Fruit fly (Drosophila melanogaster): Measurements from ENCODE around the gene CG13116.

The CG13116 gene

DNA sequence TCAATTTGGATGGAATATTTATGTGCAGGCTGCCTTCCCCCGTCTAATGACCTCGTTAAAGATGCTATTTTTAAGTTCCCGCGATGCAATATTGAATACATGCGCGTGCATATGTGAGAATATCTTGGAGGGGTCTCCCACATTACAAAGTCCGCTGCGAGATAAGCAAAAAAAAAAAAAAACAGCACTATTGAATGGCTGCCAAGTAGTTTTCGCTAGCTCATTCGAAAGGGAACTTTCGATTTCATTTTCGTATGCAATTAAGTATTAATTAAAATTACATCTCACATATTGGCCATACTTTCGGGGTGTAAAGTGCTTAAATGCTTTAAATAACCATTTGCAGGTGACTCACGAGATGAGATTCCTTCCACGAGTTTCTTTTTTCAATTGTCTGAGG is 22.6 kb upstream of the CG13116 start:
- no peak for TF ChIP-seq pan (optimal IDR thresholded peaks at IDR 0.05)
- no peak for TF ChIP-seq Sp1 (GFP tag; optimal IDR thresholded peaks at IDR 0.05)
- no peak for TF ChIP-seq jim (GFP tag; optimal IDR thresholded peaks at IDR 0.05)
- TF ChIP-seq ey (GFP tag; optimal IDR thresholded peaks at IDR 0.05), result no peak
- no peak for TF ChIP-seq brk (GFP tag; optimal IDR thresholded peaks at IDR 0.05)
- TF ChIP-seq dl (GFP tag; optimal IDR thresholded peaks at IDR 0.05; ENCODE audit: insufficient read depth in 1 of 2, partially characterized antibody in 2 of 2), result no peak
- TF ChIP-seq Rel (GFP tag; optimal IDR thresholded peaks at IDR 0.05), result no peak
- no peak for TF ChIP-seq Rel (tag; optimal IDR thresholded peaks at IDR 0.05)
- TF ChIP-seq psq (GFP tag; optimal IDR thresholded peaks at IDR 0.05), result no peak
- TF ChIP-seq CrebA (GFP tag; optimal IDR thresholded peaks at IDR 0.05; ENCODE audit: borderline replicate concordance), result no peak
- TF ChIP-seq woc (GFP tag; optimal IDR thresholded peaks at IDR 0.05), result no peak
- no peak for TF ChIP-seq tai (GFP tag; optimal IDR thresholded peaks at IDR 0.05)
- no peak for TF ChIP-seq dsf (GFP tag; optimal IDR thresholded peaks at IDR 0.05; ENCODE audit: borderline replicate concordance)
- no peak for TF ChIP-seq Mio (GFP tag; optimal IDR thresholded peaks at IDR 0.05)
- no peak for TF ChIP-seq Hnf4 (GFP tag; optimal IDR thresholded peaks at IDR 0.05)
- TF ChIP-seq Vsx2 (GFP tag; optimal IDR thresholded peaks at IDR 0.05; ENCODE audit: partially characterized antibody), result no peak
- TF ChIP-seq Jra (GFP tag; optimal IDR thresholded peaks at IDR 0.05), result no peak

DNA sequence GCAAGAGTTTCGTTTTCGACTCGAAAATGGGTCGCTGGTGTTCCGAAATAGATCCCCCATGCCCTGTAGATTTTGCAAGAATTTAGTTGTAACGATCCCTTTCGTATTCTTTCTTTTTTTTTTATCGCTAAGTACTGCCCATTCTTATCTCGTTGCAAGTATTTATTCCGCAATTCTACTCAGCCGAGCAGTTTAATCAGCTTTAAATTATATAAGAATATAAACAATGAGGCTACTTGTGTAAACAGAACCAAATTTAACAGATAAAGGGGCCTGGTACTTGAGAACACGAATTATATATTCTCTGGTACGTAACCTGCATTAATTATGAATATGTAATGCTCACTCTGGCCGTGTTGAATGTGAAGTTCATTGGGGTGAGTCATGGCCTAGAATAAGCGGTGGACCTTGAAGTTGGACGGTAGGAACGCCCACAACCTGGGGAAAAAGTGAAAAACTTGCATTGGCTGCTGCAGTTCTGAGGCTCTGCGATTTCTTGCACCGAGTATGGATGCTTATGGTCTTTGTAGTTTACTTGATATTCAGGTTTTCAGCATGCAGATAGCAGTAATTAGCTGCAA is 22.1 kb upstream of the CG13116 start:
- no peak for TF ChIP-seq foxo (GFP tag; optimal IDR thresholded peaks at IDR 0.05)
- TF ChIP-seq pan (optimal IDR thresholded peaks at IDR 0.05), result no peak
- TF ChIP-seq dl (GFP tag; optimal IDR thresholded peaks at IDR 0.05; ENCODE audit: insufficient read depth in 1 of 2, partially characterized antibody in 2 of 2), result no peak
- TF ChIP-seq OdsH (GFP tag; optimal IDR thresholded peaks at IDR 0.05), result no peak
- no peak for TF ChIP-seq tai (GFP tag; optimal IDR thresholded peaks at IDR 0.05)
- no peak for TF ChIP-seq N (GFP tag; optimal IDR thresholded peaks at IDR 0.05)
- no peak for TF ChIP-seq Hr78 (GFP tag; optimal IDR thresholded peaks at IDR 0.05)
- TF ChIP-seq Dif (GFP tag; optimal IDR thresholded peaks at IDR 0.05; ENCODE audit: partially characterized antibody), result no peak
- TF ChIP-seq rgr (GFP tag; optimal IDR thresholded peaks at IDR 0.05), result peak; percentile 32
- no peak for TF ChIP-seq woc (GFP tag; optimal IDR thresholded peaks at IDR 0.05)
- TF ChIP-seq HLH106 (tag; optimal IDR thresholded peaks at IDR 0.05), result no peak
- TF ChIP-seq Abd-B (GFP tag; optimal IDR thresholded peaks at IDR 0.05), result no peak
- TF ChIP-seq dsf (GFP tag; optimal IDR thresholded peaks at IDR 0.05; ENCODE audit: borderline replicate concordance), result no peak
- no peak for TF ChIP-seq GATAd (GFP tag; optimal IDR thresholded peaks at IDR 0.05)
- TF ChIP-seq CG9705 (GFP tag; optimal IDR thresholded peaks at IDR 0.05), result no peak
- no peak for TF ChIP-seq CrebA (GFP tag; optimal IDR thresholded peaks at IDR 0.05; ENCODE audit: borderline replicate concordance)
- TF ChIP-seq ey (GFP tag; optimal IDR thresholded peaks at IDR 0.05), result no peak
- TF ChIP-seq Jra (GFP tag; optimal IDR thresholded peaks at IDR 0.05), result no peak
- peak; percentile 9 for TF ChIP-seq fru (GFP tag; optimal IDR thresholded peaks at IDR 0.05)
- TF ChIP-seq Dfd (GFP tag; optimal IDR thresholded peaks at IDR 0.05), result no peak
- no peak for TF ChIP-seq sage (GFP tag; optimal IDR thresholded peaks at IDR 0.05)
- no peak for TF ChIP-seq dmrt93B (GFP tag; optimal IDR thresholded peaks at IDR 0.05)
- no peak for TF ChIP-seq psq (GFP tag; optimal IDR thresholded peaks at IDR 0.05)
- no peak for TF ChIP-seq Sp1 (GFP tag; optimal IDR thresholded peaks at IDR 0.05)
- no peak for TF ChIP-seq sv (GFP tag; optimal IDR thresholded peaks at IDR 0.05)
- no peak for TF ChIP-seq Hnf4 (GFP tag; optimal IDR thresholded peaks at IDR 0.05)
- TF ChIP-seq Myc (optimal IDR thresholded peaks at IDR 0.05), result no peak
- peak; percentile 35 for TF ChIP-seq brk (GFP tag; optimal IDR thresholded peaks at IDR 0.05)
- TF ChIP-seq h (GFP tag; optimal IDR thresholded peaks at IDR 0.05), result peak; percentile 47
- no peak for TF ChIP-seq lola (GFP tag; optimal IDR thresholded peaks at IDR 0.05)
- TF ChIP-seq br (GFP tag; optimal IDR thresholded peaks at IDR 0.05), result no peak
- no peak for TF ChIP-seq jim (GFP tag; optimal IDR thresholded peaks at IDR 0.05)
- no peak for TF ChIP-seq Vsx2 (GFP tag; optimal IDR thresholded peaks at IDR 0.05; ENCODE audit: partially characterized antibody)
- no peak for TF ChIP-seq CG32264 (GFP tag; optimal IDR thresholded peaks at IDR 0.05)
- no peak for TF ChIP-seq Mio (GFP tag; optimal IDR thresholded peaks at IDR 0.05)
- no peak for TF ChIP-seq Rel (GFP tag; optimal IDR thresholded peaks at IDR 0.05)
- TF ChIP-seq Rel (tag; optimal IDR thresholded peaks at IDR 0.05), result peak; percentile 0
- TF ChIP-seq Hr83 (GFP tag; optimal IDR thresholded peaks at IDR 0.05; ENCODE audit: poor library complexity, severe bottlenecking), result peak; percentile 78
- TF ChIP-seq usp (GFP tag; optimal IDR thresholded peaks at IDR 0.05), result no peak
